Worm (Caenorhabditis elegans) whole organism, L3 larva: ENCODE measurements around the gene wrt-8.

Source experiments
- elt-3 ChIP-seq, 3 experiments: fragments of 150-350 bp in 1 of 3; sonication (generic microtip) in 2 of 3; optimal IDR thresholded peaks; 2 replicates in 2 of 3; 4 replicates in 1 of 3; lab custom pipeline; 2014 to 2017; ENCODE audit warnings: missing biosample characterization in 3 of 3, missing genetic modification characterization in 3 of 3
- nhr-11 ChIP-seq: fragments of 150-350 bp; optimal IDR thresholded peaks from 2 replicates; lab custom pipeline; 2014; ENCODE audit warnings: missing biosample characterization, missing genetic modification characterization
- nhr-12 ChIP-seq: fragments of 150-350 bp; optimal IDR thresholded peaks from 2 replicates; lab custom pipeline; 2014; ENCODE audit warnings: missing biosample characterization, missing genetic modification characterization

DNA sequence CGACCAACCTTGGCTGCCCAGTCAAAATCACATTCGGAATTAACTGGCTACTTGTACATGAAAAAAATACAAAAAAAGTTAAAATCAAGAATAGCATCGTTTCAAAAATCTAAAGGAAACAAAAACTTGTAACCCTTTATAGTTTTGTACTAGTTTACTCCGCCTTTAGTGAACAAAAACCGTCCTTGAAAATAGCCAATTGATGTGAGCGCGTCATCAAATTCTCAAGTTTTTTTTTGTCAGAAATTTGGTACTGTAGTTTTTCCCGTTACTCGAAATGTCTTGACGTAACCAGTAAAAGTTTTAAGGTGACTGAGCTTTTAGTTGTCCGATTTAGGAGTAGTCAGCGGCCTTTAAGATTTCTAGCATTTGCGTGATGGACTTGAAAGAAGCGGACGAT lies 2.9 kb upstream of the wrt-8 start, which contains the start of gene C29F3.3:
- TF ChIP-seq nhr-11 (tag; lab: Kevin White, UChicago) (no peak), elt-3 (tag; optimal IDR thresholded peaks at IDR 0.05; lab: Kevin White, UChicago) (no peak), nhr-12 (tag; lab: Kevin White, UChicago) (no peak)
